Fruit fly (Drosophila melanogaster): ENCODE results near the gene eIF5B.

Gene eIF5B

DNA sequence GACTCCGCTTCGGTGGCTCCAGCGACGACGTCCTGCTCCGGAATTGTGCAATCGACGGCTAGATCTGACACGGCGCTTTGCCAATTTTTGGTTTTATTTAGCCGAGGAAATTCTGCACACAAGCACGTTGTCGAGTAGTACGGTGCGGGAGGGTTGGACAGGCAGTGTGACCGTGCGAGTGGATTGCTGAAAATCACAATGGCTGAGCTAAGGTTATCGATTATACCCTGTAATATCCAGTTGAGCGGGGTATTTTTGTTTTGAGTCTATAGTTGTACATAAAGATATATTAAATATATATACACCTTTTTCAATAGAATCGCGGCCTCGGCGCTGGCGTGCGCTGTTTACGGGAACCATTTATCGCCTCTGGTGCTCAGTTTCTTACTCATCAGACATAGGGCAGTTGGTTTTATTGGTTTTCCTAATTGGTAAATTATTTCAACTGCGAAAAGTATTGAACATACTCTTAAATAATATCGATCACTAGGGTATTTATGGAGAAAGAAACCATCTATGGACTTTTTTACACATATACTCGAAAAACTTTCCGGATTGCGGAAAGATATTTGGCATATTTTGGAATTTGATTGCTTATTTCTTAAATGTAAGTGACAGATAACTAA, at the start of gene eIF5B:
TSS of gene eIF5B (minus strand) at position 576 of the 626 bp plus-strand sequence.
- peak; percentile 53 for TF ChIP-seq CG17801 (GFP tag; optimal IDR thresholded peaks at IDR 0.05; ENCODE audit: partially characterized antibody)

DNA sequence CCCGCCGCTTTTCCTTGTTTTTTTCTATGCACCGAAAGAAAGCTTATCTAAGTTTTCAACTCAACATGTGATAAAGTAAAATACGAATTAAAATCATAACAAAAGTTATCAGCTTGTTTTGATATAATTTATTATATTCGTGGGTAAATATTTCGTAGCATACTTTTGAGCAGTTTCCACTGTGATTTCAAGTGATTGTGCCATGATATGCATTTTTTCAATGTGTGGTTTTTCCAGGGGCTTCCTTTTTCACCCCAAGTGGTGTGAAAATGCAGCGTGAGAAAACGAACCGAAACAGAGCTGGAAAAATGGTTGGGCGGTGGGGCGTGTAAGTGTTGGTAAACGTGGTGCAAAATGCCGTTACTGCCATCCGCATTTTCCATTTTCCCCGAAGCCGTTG, 42.5 kb upstream of the eIF5B start:
- TF ChIP-seq CG17801 (GFP tag; optimal IDR thresholded peaks at IDR 0.05; ENCODE audit: partially characterized antibody) = no peak

DNA sequence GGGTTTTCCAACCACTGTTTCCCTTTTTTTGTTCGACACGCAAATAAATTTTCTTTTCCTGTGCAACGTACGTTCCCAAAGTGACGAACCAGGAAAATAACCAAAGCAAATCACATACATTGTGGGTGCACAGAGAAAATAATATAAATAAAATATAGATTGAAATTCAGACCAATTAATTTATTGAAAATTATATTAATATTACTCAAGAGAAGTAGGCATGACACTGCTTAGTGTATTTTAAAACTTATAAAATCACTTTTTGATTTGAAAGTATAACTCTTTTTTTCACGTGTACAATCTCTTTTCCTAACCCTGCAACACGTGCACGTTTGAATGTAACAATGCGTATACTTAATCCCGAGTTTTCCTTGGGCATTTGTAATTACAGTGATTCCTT, 35.8 kb upstream of the eIF5B start:
- no peak for TF ChIP-seq CG17801 (GFP tag; optimal IDR thresholded peaks at IDR 0.05; ENCODE audit: partially characterized antibody)

DNA sequence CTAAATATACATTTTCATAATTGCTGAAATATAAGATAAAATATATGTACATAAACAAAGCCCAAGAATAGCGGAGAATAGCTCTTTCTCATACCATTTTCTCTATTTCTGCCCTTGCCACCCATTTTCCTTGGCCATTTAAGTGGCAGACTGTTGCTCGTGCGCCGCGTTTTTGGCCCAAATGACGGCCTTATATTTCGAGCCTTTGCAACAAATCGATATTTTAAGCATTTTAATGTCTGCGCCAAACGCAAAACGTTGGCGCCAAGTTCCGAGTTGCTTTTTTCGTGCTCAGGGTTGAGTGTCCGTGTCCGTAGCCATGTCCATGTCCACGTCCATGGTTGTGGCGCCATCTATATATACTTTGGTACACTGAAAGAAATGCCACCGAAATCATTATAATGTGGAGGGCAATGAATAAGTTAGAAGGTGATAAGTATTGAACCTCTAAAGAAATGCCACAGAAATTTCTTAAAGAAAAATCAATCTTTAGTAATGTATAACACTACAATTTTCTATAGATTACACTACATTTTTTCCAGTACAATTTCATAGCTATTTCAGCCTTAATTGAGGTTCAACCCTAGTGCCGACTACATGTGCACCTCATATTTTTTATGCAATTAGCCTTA, 31.5 kb upstream of the eIF5B start:
- TF ChIP-seq CG17801 (GFP tag; optimal IDR thresholded peaks at IDR 0.05; ENCODE audit: partially characterized antibody) = no peak

DNA sequence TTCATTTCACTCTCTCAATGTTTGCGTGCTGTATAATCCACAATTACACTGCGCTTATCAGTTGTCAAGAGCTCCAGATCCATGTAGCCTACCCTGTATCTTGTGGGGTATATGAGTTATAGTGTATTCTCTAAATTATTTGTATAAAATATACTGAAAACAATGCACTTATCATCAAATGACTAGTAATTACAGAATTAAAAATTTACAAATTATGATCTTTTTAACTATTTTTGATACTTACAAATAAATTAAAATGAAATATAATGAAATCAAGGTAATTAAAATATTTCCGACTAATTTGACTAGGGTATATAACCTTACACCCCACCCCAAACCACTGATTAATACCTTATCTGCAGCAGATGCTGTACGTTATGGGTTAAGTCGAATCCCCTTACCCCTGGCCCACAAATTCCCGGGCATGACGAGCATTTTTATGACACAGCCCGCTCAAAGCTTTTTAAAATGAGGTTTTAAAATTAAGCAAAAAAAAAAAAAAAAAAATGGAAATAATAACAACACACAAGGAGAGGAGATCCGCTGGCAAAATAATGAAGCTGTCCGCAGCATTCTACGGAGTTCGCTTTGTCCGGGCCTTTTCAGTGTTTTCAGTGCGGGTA, 24.4 kb upstream of the eIF5B start:
- TF ChIP-seq CG17801 (GFP tag; optimal IDR thresholded peaks at IDR 0.05; ENCODE audit: partially characterized antibody) = no peak

DNA sequence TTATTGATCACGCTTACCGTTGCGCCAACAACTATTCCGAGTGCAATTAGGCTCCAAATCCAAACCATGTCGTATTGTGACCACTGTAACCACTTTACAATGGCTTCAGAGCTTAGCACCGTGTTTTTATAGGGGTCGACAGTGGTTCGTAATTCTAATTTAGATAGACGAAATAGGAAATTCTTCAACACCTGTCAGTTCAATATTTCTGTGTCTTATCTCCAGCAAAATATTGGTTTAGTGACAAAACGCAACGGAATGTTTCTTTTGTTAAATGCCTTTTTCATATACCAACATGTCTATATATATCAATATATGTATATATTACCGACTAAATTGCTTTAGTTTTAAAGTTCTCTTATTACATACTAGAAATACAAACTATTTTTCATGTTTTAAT, 23.8 kb upstream of the eIF5B start, which contains the start of gene CG43074:
TSS of gene CG43074 (minus strand) at position 101 of the 400 bp plus-strand sequence.
- TF ChIP-seq CG17801 (GFP tag; optimal IDR thresholded peaks at IDR 0.05; ENCODE audit: partially characterized antibody) = no peak

DNA sequence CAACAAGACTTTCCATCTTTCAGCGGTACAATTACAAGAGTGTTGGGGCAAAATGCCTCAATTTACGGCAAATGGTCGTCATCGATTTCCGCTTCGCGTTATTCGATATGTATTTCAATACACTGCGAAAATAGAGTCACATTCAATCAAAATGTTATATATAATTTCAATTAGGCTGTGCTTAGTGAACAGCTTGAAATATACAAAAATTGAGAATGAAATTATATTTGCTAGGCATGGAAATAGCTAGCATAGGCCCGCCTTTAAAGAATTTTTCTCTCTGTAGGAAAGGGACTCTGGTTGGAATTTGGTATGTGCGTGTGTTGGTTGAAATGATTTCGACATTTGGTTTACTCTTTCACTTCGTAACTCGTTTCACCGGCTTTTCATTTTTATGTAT, 18.8 kb upstream of the eIF5B start:
- no peak for TF ChIP-seq CG17801 (GFP tag; optimal IDR thresholded peaks at IDR 0.05; ENCODE audit: partially characterized antibody)

DNA sequence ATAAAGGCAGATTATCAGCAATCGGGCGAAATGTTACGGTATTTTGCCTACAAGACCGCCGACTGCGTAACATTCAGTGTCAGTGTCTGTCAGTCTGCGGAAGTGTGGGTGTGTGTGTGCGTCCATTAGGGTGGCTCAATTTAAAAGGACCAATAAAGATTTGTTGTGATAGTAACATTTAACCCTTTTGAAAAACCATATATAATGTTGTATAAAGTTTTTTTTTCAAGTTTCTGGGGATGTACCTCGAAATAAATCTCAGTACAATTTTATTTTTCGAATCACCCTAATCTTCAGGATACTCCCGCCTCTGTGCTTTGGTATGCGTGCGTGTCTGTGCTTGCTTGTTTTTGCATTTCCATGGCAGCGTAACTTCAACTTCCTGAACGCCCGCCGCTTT, 12.0 kb upstream of the eIF5B start:
- TF ChIP-seq CG17801 (GFP tag; optimal IDR thresholded peaks at IDR 0.05; ENCODE audit: partially characterized antibody) = no peak

DNA sequence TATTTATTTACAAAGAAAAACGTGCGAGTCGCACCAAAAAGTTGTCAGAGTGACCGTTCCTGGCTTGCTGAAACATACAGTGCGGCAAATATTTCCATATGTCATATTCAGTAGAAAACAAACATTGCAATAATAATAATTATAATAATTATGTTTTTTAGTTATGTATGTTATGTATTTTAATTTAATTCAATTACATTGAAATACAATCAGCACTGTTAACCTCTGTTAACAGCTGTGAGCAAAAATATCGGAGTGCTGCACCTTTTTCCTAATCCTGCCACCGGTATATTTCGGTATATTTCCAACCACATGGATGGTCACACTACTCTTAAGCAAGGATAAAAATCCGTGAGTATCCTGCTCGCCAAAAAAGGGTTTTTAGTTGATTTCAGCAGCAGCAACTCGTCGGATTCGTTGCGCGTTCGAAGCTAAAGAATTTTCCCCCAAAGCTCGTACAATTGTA, 11.3 kb upstream of the eIF5B start, which contains the start of the genes CG32267 and CG42324:
TSS of gene CG32267 (minus strand) at position 51 of the 466 bp plus-strand sequence.
TSS of gene CG42324 (plus strand) at position 385 of the 466 bp plus-strand sequence.
- no peak for TF ChIP-seq CG17801 (GFP tag; optimal IDR thresholded peaks at IDR 0.05; ENCODE audit: partially characterized antibody)

DNA sequence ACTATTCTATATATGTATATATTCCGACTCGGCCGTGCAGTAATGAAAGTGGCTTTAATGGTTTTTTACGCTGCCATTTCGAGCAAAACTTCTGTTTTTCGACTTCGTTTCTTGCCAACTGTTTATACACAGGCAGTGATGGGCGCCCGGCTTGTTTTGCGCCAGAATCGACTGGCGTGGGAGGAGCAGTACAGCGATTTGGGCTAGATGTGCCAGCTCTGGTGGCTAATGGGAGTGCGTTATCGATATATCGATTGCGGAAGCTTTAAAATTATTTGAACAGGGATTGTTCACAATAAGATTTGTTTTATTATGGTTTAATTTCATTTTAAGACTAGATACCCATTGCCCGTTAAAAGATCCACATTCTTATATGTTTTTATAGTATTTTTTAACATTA, 10.4 kb upstream of the eIF5B start, which contains the start of gene CG14971:
TSS of gene CG14971 (minus strand) at position 136 of the 400 bp plus-strand sequence.
- no peak for TF ChIP-seq CG17801 (GFP tag; optimal IDR thresholded peaks at IDR 0.05; ENCODE audit: partially characterized antibody)

DNA sequence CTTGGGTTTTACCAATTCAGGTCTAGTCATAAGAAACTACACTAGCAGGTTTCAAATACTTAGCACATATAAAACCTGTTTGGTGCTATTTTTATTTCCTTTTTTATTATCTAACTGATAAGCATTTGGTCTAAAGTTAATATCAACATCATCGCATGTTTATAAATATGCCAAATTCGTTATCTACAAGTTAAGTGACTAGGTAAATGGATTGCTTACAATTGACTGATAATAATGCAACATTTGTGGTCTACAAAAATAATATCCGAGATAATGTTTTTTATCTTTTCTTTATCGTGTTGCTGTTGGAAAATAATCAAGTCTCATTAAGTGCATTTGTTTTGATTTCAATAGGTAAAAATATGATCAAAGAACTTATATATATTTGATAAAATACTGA, 8.9 kb upstream of the eIF5B start:
- no peak for TF ChIP-seq CG17801 (GFP tag; optimal IDR thresholded peaks at IDR 0.05; ENCODE audit: partially characterized antibody)

DNA sequence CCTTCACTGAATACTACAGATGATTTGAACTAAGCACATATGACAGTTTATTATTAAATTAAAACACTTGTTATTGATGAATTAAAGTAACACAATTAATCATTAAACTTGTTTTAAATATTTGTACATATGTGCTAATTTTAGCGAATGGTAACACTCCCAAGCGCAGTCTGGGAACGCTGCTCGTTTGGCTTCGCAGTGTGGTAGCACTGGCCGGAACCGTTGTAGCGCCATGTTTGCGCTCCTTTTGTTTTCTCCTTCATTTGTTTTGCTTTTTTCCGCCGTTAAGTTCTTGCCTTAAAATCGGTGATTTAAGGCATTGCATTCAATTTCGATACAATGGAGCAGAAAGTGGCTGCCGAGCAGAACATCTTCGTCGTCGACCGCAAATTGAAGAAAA, 5.4 kb upstream of the eIF5B start, which contains the start of gene CycJ:
TSS of gene CycJ (plus strand) at position 229 of the 400 bp plus-strand sequence.
- no peak for TF ChIP-seq CG17801 (GFP tag; optimal IDR thresholded peaks at IDR 0.05; ENCODE audit: partially characterized antibody)

DNA sequence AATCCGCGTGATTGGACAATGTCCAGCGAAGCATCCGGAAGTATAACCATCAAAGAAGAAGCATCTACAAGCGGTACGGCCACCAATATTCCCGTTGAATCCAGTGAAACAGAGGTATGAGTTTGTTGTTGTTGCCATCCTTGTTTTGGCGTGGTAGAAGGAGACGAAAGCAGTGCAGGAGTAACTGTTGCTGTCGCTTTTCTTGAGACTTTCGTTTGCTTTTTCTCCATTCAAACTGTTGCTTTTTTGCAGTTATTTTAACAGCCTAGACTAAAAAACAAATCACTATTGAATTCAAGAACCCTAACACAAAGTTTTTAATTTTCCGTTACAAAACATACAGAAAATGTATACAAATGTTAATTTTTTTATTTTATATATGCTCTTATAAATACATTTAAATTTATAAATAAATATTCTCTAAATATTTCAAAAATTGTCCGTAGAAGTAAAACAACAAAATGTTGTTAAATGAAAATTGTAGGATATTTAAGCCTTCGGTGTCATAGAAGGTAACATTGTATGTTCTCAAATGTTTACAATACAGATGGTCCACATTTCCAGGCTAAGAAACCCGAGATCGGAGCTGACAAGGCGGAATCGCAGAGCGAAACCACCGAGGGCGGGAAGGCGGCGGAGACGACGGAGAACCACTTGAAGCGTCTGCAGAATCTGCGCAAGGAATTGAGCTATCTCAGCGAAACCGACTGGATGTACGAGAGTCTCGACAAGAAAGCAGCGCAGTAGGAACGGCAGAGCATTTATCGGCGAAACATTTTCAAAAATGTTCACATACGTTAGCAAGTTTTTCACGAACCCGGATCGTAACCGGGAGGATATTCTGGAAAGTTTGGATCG, 1.0 kb upstream of the eIF5B start:
- TF ChIP-seq CG17801 (GFP tag; optimal IDR thresholded peaks at IDR 0.05; ENCODE audit: partially characterized antibody) = no peak

DNA sequence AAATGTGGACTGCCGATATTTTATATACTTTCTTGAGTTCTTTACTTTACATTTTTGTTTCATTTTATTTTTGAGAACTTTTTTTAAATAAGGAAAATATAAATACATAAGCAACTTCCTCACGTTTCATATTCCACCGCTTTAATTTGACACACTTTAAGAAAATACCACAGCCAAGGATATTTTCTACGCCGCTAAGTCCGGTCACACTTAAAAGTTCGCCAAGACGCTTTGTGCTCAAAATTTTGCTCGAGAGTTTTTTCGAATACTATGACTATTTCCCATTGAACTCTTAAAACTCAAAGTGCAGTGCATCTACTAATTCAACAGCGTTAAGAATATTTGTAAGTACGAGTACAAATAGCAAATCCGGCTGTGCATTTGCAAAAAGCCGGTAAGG, 342 bp upstream of the eIF5B start, which contains the start of the genes CG46463 and armi:
TSS of gene CG46463 (plus strand) at position 197 of the 400 bp plus-strand sequence.
TSS of gene armi (plus strand) at position 199 of the 400 bp plus-strand sequence.
- no peak for TF ChIP-seq CG17801 (GFP tag; optimal IDR thresholded peaks at IDR 0.05; ENCODE audit: partially characterized antibody)

DNA sequence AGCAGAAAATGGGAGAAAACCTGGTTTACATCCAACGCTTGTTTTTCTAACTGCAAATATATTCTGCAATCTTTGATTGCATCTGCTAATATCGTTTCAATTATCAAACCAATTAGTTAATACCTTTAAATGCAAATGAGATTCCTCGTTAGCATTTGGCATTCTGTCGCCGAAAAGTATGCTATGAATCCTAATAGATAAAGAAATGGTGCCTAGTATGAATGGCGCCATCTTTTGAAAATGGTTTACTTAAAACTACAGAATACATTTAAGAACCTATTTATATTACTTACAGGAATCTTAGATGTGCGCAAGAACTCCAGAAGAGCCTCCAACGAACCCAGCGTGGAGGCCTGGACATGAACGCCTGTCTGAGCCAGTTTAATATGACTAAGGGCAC, 3.9 kb downstream of the eIF5B start:
- no peak for TF ChIP-seq CG17801 (GFP tag; optimal IDR thresholded peaks at IDR 0.05; ENCODE audit: partially characterized antibody)
